Worm (Caenorhabditis elegans): ENCODE measurements around the gene clec-212.

Gene clec-212

DNA sequence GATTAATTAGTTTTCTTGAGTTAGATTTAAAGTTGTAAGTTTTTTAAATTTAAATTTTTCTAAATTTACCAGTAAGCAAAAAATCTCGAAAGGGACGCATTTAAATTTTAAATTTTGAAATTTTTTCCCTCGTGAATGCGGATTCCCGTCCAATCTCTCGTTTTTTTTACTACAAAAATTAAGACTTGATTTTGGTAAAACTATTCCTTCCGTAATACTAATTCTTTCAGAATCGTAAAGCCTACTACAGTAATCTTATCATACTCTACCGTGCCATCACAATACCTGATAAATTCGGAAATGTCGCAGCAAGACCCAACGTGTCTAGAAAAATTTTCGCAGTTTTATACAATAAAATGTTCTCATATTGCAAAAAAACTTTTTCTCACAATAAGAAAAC is 25.0 kb downstream of the clec-212 start, which contains the start of the genes C54F6.19 and nhx-3:
C54F6.19 (plus strand) TSS at position 301 of the 400 bp plus-strand sequence.
nhx-3 (minus strand) TSS at position 337 of the 400 bp plus-strand sequence.
- TF ChIP-seq scrt-1 (GFP tag; IDR thresholded peaks at IDR 0.05) (no peak), tra-4 (tag; optimal IDR thresholded peaks at IDR 0.05) (no peak), ceh-13 (GFP tag; optimal IDR thresholded peaks at IDR 0.05) (no peak), F13C5.2 (tag; optimal IDR thresholded peaks at IDR 0.05) (no peak), hmbx-1 (tag; optimal IDR thresholded peaks at IDR 0.05) (no peak), ama-1 (optimal IDR thresholded peaks at IDR 0.05) (no peak), hmg-4 (GFP tag; optimal IDR thresholded peaks at IDR 0.05) (no peak), aly-1 (tag; optimal IDR thresholded peaks at IDR 0.05) (no peak), tbx-37 (GFP tag; conservative IDR thresholded peaks at IDR 0.05) (no peak)

DNA sequence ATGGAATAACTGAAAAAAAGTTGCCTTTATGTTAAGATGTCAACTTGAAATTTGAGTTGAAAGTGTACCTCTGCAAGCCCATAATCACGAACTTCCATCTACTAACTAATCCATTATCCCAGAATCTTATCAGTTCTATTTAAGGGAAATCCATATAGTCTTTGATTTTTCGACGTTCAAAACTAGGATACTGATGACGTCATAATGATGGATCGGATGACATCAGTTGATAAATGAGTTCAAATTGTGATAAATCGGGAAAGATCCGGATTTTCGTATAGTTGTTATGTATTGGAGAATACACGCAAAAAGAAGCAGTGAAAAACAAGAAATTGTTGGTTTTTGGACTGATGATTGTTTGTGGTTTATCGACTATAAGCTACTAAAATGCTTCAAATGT is 26.5 kb downstream of the clec-212 start:
- no peak for TF ChIP-seq flt-1 (GFP tag; IDR thresholded peaks at IDR 0.05)

DNA sequence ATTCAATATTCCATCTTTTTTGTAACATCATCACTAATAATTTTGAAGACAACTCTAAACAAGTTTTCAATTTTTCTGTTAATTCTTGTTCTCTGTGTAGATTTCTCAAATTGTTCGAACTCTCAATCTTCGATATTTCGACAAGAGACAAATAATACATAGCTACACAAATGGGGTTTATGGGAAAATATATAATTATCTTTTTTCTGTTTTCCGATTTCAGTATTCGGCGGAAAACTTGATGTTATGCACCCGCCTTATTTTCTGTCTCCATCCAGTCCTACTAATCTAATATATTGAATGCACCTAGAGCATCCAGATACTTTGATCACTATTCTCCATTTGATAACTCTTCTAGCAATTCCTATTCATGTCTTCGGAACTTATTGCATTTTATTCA is 31.2 kb downstream of the clec-212 start, which contains the start of gene srh-268:
srh-268 (plus strand) TSS at position 301 of the 400 bp plus-strand sequence.
- TF ChIP-seq scrt-1 (GFP tag; IDR thresholded peaks at IDR 0.05) = no peak
- TF ChIP-seq tra-4 (tag; optimal IDR thresholded peaks at IDR 0.05) = no peak
- no peak for TF ChIP-seq flt-1 (GFP tag; IDR thresholded peaks at IDR 0.05)
- TF ChIP-seq ets-7 (tag; optimal IDR thresholded peaks at IDR 0.05) = no peak
- TF ChIP-seq ama-1 (optimal IDR thresholded peaks at IDR 0.05) = no peak
- TF ChIP-seq pes-1 (GFP tag; IDR thresholded peaks at IDR 0.05) = no peak
- no peak for TF ChIP-seq ceh-13 (GFP tag; optimal IDR thresholded peaks at IDR 0.05)
- TF ChIP-seq ceh-36 (tag; optimal IDR thresholded peaks at IDR 0.05) = no peak
- no peak for TF ChIP-seq F13C5.2 (tag; optimal IDR thresholded peaks at IDR 0.05)

DNA sequence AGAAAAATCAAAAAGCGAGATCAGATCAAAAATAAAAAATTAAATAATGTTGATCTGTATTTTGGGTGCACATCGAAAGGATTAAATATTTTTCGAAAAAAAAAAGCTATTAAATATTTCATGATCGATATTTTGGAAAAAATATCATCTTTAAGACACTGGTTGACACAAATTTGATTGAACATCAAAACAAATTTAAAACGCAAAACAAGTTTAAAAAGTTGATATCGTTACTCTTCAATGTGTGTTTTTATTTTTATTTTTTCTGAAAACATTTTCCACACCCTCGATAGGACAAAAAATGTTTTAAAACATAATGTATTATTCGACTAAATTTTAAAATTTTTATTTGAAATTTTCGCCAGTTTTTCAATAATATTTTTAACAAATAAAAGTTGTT is 32.2 kb downstream of the clec-212 start, which contains the start of gene C54F6.12:
C54F6.12 (minus strand) TSS at position 101 of the 400 bp plus-strand sequence.
- TF ChIP-seq ceh-13 (GFP tag; optimal IDR thresholded peaks at IDR 0.05) (no peak), scrt-1 (GFP tag; IDR thresholded peaks at IDR 0.05) (no peak), aly-1 (tag; optimal IDR thresholded peaks at IDR 0.05) (no peak), sea-1 (GFP tag; conservative IDR thresholded peaks at IDR 0.05) (no peak), ceh-36 (tag; optimal IDR thresholded peaks at IDR 0.05) (no peak), hmg-4 (GFP tag; optimal IDR thresholded peaks at IDR 0.05) (no peak), F13C5.2 (tag; optimal IDR thresholded peaks at IDR 0.05) (no peak), tbx-11 (GFP tag; IDR thresholded peaks at IDR 0.05) (no peak), B0310.2 (tag; optimal IDR thresholded peaks at IDR 0.05) (no peak), flt-1 (GFP tag; IDR thresholded peaks at IDR 0.05) (no peak), ama-1 (optimal IDR thresholded peaks at IDR 0.05) (no peak), ets-7 (tag; optimal IDR thresholded peaks at IDR 0.05) (no peak), tra-4 (tag; optimal IDR thresholded peaks at IDR 0.05) (no peak), hmbx-1 (tag; optimal IDR thresholded peaks at IDR 0.05) (no peak), pes-1 (GFP tag; IDR thresholded peaks at IDR 0.05) (no peak), tbx-37 (GFP tag; conservative IDR thresholded peaks at IDR 0.05) (no peak), hnd-1 (tag; optimal IDR thresholded peaks at IDR 0.05) (no peak)

DNA sequence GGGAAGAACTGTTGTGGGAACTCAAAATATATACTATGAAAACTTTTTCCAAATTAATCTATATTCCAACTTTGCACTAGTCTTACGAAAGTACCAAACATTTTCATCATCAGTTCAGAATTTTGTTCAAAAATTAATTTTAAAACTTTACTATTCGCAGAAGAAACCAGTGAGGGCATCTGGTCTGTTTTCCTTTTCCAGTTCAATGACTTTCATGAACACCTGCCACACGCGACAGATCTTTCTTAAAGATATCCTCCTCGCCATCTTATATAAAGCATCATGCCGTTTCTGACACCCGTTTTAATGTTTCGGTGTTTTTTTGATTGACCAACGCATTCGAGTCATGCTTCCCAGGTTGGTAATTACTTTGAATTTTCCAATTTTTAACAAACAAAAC is 37.2 kb downstream of the clec-212 start, which contains the start of gene C54F6.3:
C54F6.3 (plus strand) TSS at position 301 of the 400 bp plus-strand sequence.
- TF ChIP-seq ceh-13 (GFP tag; optimal IDR thresholded peaks at IDR 0.05) = no peak
- TF ChIP-seq B0310.2 (tag; optimal IDR thresholded peaks at IDR 0.05) = no peak
- TF ChIP-seq sea-1 (GFP tag; conservative IDR thresholded peaks at IDR 0.05) = no peak
- no peak for TF ChIP-seq tbx-37 (GFP tag; conservative IDR thresholded peaks at IDR 0.05)
- TF ChIP-seq flt-1 (GFP tag; IDR thresholded peaks at IDR 0.05) = no peak
- no peak for TF ChIP-seq hmg-4 (GFP tag; optimal IDR thresholded peaks at IDR 0.05)
- TF ChIP-seq scrt-1 (GFP tag; IDR thresholded peaks at IDR 0.05) = no peak
- no peak for TF ChIP-seq hnd-1 (tag; optimal IDR thresholded peaks at IDR 0.05)
- TF ChIP-seq hmbx-1 (tag; optimal IDR thresholded peaks at IDR 0.05) = no peak
- no peak for TF ChIP-seq F13C5.2 (tag; optimal IDR thresholded peaks at IDR 0.05)

DNA sequence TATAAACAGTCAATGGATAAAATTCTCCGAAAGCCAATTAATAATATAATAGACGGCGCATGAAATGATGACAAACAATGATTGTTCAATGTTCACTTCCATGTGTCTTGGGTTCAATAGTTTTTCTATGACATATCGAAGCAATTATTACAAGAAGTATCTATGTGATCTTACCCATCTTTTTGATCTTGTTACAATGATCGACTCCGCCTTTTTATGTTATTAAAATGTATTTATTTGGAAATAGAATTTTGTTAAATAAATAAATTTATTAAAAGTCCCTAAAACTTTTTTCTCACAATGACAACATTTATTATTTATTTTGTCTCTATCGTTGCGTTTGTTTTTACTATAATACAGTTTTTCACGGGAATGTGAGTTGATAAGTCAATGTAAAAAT is 40.4 kb downstream of the clec-212 start, which contains the start of gene swt-2:
swt-2 (plus strand) TSS at position 301 of the 400 bp plus-strand sequence.
- no peak for TF ChIP-seq flt-1 (GFP tag; IDR thresholded peaks at IDR 0.05)
- no peak for TF ChIP-seq aly-1 (tag; optimal IDR thresholded peaks at IDR 0.05)
- TF ChIP-seq sea-1 (GFP tag; conservative IDR thresholded peaks at IDR 0.05) = no peak
- no peak for TF ChIP-seq tbx-37 (GFP tag; conservative IDR thresholded peaks at IDR 0.05)
- no peak for TF ChIP-seq B0310.2 (tag; optimal IDR thresholded peaks at IDR 0.05)
- TF ChIP-seq scrt-1 (GFP tag; IDR thresholded peaks at IDR 0.05) = no peak
- TF ChIP-seq tra-4 (tag; optimal IDR thresholded peaks at IDR 0.05) = no peak
- TF ChIP-seq pes-1 (GFP tag; IDR thresholded peaks at IDR 0.05) = no peak
- TF ChIP-seq ama-1 (optimal IDR thresholded peaks at IDR 0.05) = no peak
- no peak for TF ChIP-seq tbx-11 (GFP tag; IDR thresholded peaks at IDR 0.05)
- no peak for TF ChIP-seq hmbx-1 (tag; optimal IDR thresholded peaks at IDR 0.05)
- TF ChIP-seq ceh-36 (tag; optimal IDR thresholded peaks at IDR 0.05) = no peak
- TF ChIP-seq hmg-4 (GFP tag; optimal IDR thresholded peaks at IDR 0.05) = no peak
- no peak for TF ChIP-seq ceh-13 (GFP tag; optimal IDR thresholded peaks at IDR 0.05)

DNA sequence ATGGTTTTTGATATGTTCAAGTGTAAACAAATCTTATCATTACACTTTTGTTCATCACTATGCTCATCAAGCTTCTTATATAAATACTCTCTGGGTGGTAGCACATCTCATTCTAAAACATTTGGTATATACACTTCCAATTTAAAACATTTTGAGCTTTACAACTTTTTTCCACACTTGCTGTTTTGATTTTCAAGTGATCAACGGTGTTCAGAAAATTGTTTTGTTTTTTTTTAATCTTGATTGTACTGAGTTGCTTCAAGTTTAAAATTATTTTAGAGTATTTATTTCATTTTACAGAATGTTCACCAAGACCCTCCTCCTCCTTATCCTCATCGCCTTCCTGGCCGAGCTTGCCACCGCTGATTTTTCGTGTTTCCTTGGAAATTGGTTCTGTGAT is 41.4 kb downstream of the clec-212 start, which contains the start of gene C54F6.5:
C54F6.5 (plus strand) TSS at position 301 of the 400 bp plus-strand sequence.
- TF ChIP-seq hmbx-1 (tag; optimal IDR thresholded peaks at IDR 0.05) = no peak
- TF ChIP-seq scrt-1 (GFP tag; IDR thresholded peaks at IDR 0.05) = no peak
- TF ChIP-seq F13C5.2 (tag; optimal IDR thresholded peaks at IDR 0.05) = no peak
- no peak for TF ChIP-seq aly-1 (tag; optimal IDR thresholded peaks at IDR 0.05)
- TF ChIP-seq tbx-11 (GFP tag; IDR thresholded peaks at IDR 0.05) = no peak
- no peak for TF ChIP-seq B0310.2 (tag; optimal IDR thresholded peaks at IDR 0.05)
- TF ChIP-seq hmg-4 (GFP tag; optimal IDR thresholded peaks at IDR 0.05) = no peak
- no peak for TF ChIP-seq tra-4 (tag; optimal IDR thresholded peaks at IDR 0.05)
- no peak for TF ChIP-seq sea-1 (GFP tag; conservative IDR thresholded peaks at IDR 0.05)
- no peak for TF ChIP-seq ceh-13 (GFP tag; optimal IDR thresholded peaks at IDR 0.05)
- TF ChIP-seq flt-1 (GFP tag; IDR thresholded peaks at IDR 0.05) = no peak
- TF ChIP-seq ceh-36 (tag; optimal IDR thresholded peaks at IDR 0.05) = no peak
- TF ChIP-seq ama-1 (optimal IDR thresholded peaks at IDR 0.05) = no peak
- no peak for TF ChIP-seq ets-7 (tag; optimal IDR thresholded peaks at IDR 0.05)
- TF ChIP-seq pes-1 (GFP tag; IDR thresholded peaks at IDR 0.05) = no peak
- TF ChIP-seq tbx-37 (GFP tag; conservative IDR thresholded peaks at IDR 0.05) = no peak
- no peak for TF ChIP-seq hnd-1 (tag; optimal IDR thresholded peaks at IDR 0.05)

Data from whole organism, early embryonic.